Worm (Caenorhabditis elegans): ENCODE measurements around the gene gbb-1.

The gbb-1 gene

DNA sequence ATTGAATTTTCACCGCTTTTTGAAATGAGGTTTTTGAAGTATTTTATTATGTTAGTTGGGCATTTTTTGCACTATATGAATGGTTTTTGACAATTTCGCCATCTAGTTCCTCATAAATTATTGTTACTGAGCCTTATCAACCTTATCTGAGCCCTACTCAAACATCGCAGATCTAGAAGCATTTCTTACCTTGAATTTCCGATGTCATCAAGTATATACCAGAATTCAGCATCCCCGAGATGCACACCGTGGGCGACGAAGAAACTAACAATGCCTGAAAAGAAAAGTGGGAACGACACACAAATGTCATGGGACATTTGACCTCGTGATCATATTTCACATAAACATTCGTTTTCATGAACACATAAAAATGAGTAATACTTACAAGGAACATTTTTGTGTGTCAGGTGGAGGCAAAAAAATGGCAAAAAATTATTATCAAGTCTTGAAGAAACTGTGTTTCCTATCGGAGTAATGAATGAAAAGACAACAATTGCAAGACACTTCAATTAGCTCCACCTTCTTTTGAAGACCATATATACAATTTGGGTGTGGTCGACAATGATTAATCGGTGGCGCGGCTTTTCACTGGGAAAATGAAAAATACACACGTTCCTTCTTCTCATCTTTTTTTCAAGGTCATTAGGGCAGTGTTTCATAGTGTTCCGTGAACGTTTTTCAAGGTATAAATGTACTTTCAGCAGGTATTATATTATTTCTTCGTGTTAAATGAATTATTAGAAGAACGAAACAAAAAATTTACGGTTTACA lies 14.7 kb downstream of the gbb-1 start:
- TF ChIP-seq egl-18 (GFP tag; IDR thresholded peaks at IDR 0.05) (no peak), mxl-1 (tag; optimal IDR thresholded peaks at IDR 0.05) (no peak), attf-6 (GFP tag; IDR thresholded peaks at IDR 0.05) (no peak), atf-7 (tag; optimal IDR thresholded peaks at IDR 0.05) (no peak), rcor-1 (GFP tag; IDR thresholded peaks at IDR 0.05) (no peak), ama-1 (optimal IDR thresholded peaks at IDR 0.05) (peak; percentile 49), ama-1 (GFP tag; optimal IDR thresholded peaks at IDR 0.05) (no peak), Y95B8A.8 (GFP tag; IDR thresholded peaks at IDR 0.05) (no peak), sdz-38 (tag; optimal IDR thresholded peaks at IDR 0.05) (no peak), ceh-100 (GFP tag; IDR thresholded peaks at IDR 0.05) (no peak), ztf-6 (GFP tag; IDR thresholded peaks at IDR 0.05) (no peak), tbp1 (GFP tag; optimal IDR thresholded peaks at IDR 0.05) (no peak), chd-7 (tag; optimal IDR thresholded peaks at IDR 0.05) (no peak), F52B5.7 (tag; optimal IDR thresholded peaks at IDR 0.05) (no peak), dox-1 (GFP tag; IDR thresholded peaks at IDR 0.05) (no peak), xnd-1 (tag; optimal IDR thresholded peaks at IDR 0.05) (no peak), F22D6.2 (tag; optimal IDR thresholded peaks at IDR 0.05) (peak; percentile 34), unc-62 (GFP tag; optimal IDR thresholded peaks at IDR 0.05) (peak; percentile 29), lag-1 (GFP tag; IDR thresholded peaks at IDR 0.05) (no peak), ceh-79 (tag; optimal IDR thresholded peaks at IDR 0.05) (no peak), K11D2.4 (GFP tag; IDR thresholded peaks at IDR 0.05) (no peak), let-526 (GFP tag; IDR thresholded peaks at IDR 0.05) (no peak), aptf-2 (GFP tag; conservative IDR thresholded peaks at IDR 0.05) (no peak), tlf-1 (GFP tag; optimal IDR thresholded peaks at IDR 0.05) (peak; percentile 17), Y79H2A.3 (GFP tag; conservative IDR thresholded peaks at IDR 0.05) (no peak), mes-4 (tag; optimal IDR thresholded peaks at IDR 0.05) (no peak), K12H6.12 (tag; optimal IDR thresholded peaks at IDR 0.05) (no peak), ceh-58 (GFP tag; IDR thresholded peaks at IDR 0.05) (no peak), attf-5 (GFP tag; optimal IDR thresholded peaks at IDR 0.05) (no peak), him-1 (tag; optimal IDR thresholded peaks at IDR 0.05) (no peak), die-1 (tag; optimal IDR thresholded peaks at IDR 0.05) (no peak), F23B12.7 (tag; optimal IDR thresholded peaks at IDR 0.05; ENCODE audit: insufficient read depth) (peak; percentile 3), nhr-120 (GFP tag; IDR thresholded peaks at IDR 0.05) (no peak), nfya-2 (GFP tag; IDR thresholded peaks at IDR 0.05) (no peak), ztf-28 (GFP tag; IDR thresholded peaks at IDR 0.05) (no peak), ztf-26 (tag; optimal IDR thresholded peaks at IDR 0.05) (peak; percentile 40), ceh-91 (GFP tag; IDR thresholded peaks at IDR 0.05) (no peak), rpc-1 (optimal IDR thresholded peaks at IDR 0.05) (no peak), rpc-1 (tag; optimal IDR thresholded peaks at IDR 0.05) (no peak), F39B2.1 (GFP tag; IDR thresholded peaks at IDR 0.05) (no peak), F33H1.4 (GFP tag; IDR thresholded peaks at IDR 0.05) (no peak), snpc-3.4 (tag; optimal IDR thresholded peaks at IDR 0.05) (no peak), pbrm-1 (GFP tag; IDR thresholded peaks at IDR 0.05) (peak; percentile 9; the same call in 1 of the 2 replicates), snpc-1.3 (tag; optimal IDR thresholded peaks at IDR 0.05; ENCODE audit: insufficient read depth) (no peak), attf-3 (GFP tag; conservative IDR thresholded peaks at IDR 0.05) (no peak), hsf-1 (GFP tag; IDR thresholded peaks at IDR 0.05) (no peak), T26A5.8 (tag; optimal IDR thresholded peaks at IDR 0.05) (no peak), pha-4 (tag; optimal IDR thresholded peaks at IDR 0.05) (no peak), let-607 (tag; optimal IDR thresholded peaks at IDR 0.05) (no peak), repo-1 (tag; optimal IDR thresholded peaks at IDR 0.05) (no peak)
